Worm (Caenorhabditis elegans) whole organism, midembryonic: ENCODE data around the gene F46F5.14.

ENCODE experiments used
- T22C8.4 ChIP-seq: fragments of 200-800 bp; sonication (Bioruptor generic); IDR thresholded peaks from 2 replicates; pipeline ENCODE4 v1.3.6; 2022; ENCODE audit warnings: missing genetic modification characterization, missing compliant biosample characterization
- cog-1 ChIP-seq: sonication (generic microtip); optimal IDR thresholded peaks from 2 replicates; lab custom pipeline; 2016; ENCODE audit warnings: missing genetic modification characterization, missing compliant biosample characterization
- flt-1 ChIP-seq: fragments of 200-800 bp; sonication (Bioruptor generic); IDR thresholded peaks from 2 replicates; pipeline ENCODE4 v1.3.6; 2022; ENCODE audit warnings: missing genetic modification characterization, missing compliant biosample characterization
- klf-2 ChIP-seq: fragments of 200-800 bp; sonication (Bioruptor generic); conservative IDR thresholded peaks from 2 replicates; pipeline ENCODE4 v1.3.6; 2022; ENCODE audit warnings: missing genetic modification reagents, missing genetic modification characterization, missing compliant biosample characterization
- med-1 ChIP-seq: sonication (generic microtip); optimal IDR thresholded peaks from 2 replicates; lab custom pipeline; 2017; ENCODE audit warnings: missing genetic modification characterization, mild to moderate bottlenecking, missing compliant biosample characterization, antibody characterized with exemption, missing genetic modification reagents; ENCODE audit not compliant: insufficient read depth
- ref-1 ChIP-seq: fragments of 200-800 bp; sonication (Bioruptor generic); conservative IDR thresholded peaks from 2 replicates; pipeline ENCODE4 v1.3.6; 2022; ENCODE audit warnings: missing genetic modification reagents, missing genetic modification characterization, missing compliant biosample characterization
- tab-1 ChIP-seq: fragments of 200-800 bp; sonication (Bioruptor generic); IDR thresholded peaks from 2 replicates; pipeline ENCODE4 v1.3.6; 2022; ENCODE audit warnings: missing genetic modification characterization, missing compliant biosample characterization
- ztf-23 ChIP-seq: fragments of 200-800 bp; sonication (Bioruptor generic); IDR thresholded peaks from 2 replicates; pipeline ENCODE4 v1.3.6; 2022; ENCODE audit warnings: missing genetic modification reagents, missing genetic modification characterization, missing compliant biosample characterization
- ztf-29 ChIP-seq: fragments of 200-800 bp; sonication (Bioruptor generic); IDR thresholded peaks from 2 replicates; pipeline ENCODE4 v1.3.6; 2022; ENCODE audit warnings: missing genetic modification reagents, missing genetic modification characterization, missing compliant biosample characterization

The F46F5.14 gene

DNA sequence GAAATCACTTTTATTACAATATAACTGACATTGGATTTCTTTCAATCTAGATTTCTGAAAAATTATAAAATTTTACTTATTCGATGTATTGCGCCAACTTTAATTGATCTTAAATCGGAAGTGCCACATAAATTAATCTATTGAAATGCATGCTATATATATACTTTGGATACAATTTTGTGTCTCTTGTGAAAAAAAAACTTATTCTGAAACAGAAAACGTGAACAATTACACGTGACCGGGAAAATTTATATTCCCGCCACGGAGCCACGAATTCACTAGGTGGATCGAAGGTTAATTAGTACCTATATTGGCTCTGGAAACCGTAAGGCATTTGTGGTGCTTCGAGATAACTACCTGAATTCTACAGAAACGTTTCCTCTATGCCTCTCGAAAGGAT lies at the start of gene F46F5.14:
Gene F46F5.14, plus strand, starts transcription at position 301 of the 400 bp plus-strand sequence.
- TF ChIP-seq ref-1 (no peak), klf-2 (no peak), tab-1 (no peak), med-1 (no peak)

DNA sequence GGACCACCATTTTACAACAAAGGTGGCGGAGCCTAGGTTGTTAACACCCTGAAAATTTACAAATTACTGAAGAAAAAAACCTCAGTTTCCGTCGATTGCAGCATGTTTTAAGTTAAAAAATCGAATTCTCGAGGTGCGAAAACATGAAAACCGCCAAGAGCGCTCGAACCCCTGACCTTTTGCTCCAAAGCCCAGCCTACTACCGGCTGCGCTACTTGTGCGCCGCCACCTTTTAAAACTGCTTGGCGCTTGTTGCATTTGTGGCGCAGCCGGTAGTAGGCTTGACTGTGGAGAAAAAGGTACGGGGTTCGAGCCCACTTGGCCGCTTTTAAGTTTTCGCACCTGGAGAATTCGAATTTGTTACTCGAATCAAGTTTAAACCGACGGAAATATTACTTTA lies 49.6 kb upstream of the F46F5.14 start, which contains the start of gene snt-6:
Gene snt-6, minus strand, starts transcription at position 58 of the 400 bp plus-strand sequence.
- TF ChIP-seq T22C8.4 (GFP tag; lab: Robert Waterston, UW) (no peak), med-1 (no peak), cog-1 (no peak), ztf-29 (no peak), tab-1 (no peak), klf-2 (no peak), ref-1 (no peak), flt-1 (GFP tag; lab: Robert Waterston, UW) (no peak), ztf-23 (no peak)

DNA sequence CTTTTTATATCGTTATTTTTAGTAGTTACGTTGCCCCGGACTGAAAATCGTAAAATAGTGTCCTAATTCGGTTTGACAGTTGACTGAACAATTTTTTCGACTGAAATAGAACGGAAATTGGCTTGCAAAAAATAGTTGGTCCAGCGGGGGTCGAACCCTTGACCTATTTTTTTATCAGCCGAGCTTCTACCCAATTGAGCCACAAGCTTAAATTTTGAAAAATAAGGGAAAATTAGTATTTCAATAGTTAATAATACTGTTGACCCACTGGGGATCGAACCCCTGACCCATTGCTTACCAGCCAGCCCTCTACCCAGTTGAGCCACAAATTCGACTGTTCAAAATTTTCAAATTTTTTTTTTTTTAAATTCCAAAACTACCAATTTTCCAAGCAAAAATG lies 48.0 kb upstream of the F46F5.14 start:
- TF ChIP-seq cog-1 (no peak), klf-2 (no peak), ref-1 (no peak), flt-1 (GFP tag; lab: Robert Waterston, UW) (no peak), T22C8.4 (GFP tag; lab: Robert Waterston, UW) (no peak), ztf-23 (no peak), med-1 (no peak), tab-1 (no peak), ztf-29 (no peak)

DNA sequence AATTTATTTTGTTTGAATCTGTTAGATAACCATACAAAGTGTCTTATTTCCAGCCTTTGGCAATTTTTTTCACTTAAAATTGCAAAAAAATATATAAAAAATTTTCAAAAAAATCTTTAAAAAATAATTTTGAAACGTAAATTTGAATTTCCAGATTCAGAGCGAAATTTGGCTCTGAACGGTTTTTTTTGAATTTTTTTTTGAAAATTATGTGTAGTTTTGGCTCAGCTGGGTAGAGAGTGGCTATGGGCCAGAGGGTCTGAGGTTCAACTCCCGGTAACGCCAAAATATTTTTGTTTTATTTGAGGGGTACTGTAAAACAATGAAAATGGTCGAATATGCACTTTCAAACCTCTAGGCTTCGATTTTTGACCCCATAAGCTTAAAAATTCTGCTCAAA lies 46.3 kb upstream of the F46F5.14 start:
- TF ChIP-seq klf-2 (no peak), ref-1 (no peak), ztf-23 (no peak), cog-1 (no peak), flt-1 (GFP tag; lab: Robert Waterston, UW) (no peak), T22C8.4 (GFP tag; lab: Robert Waterston, UW) (no peak), tab-1 (no peak), med-1 (no peak), ztf-29 (no peak)

DNA sequence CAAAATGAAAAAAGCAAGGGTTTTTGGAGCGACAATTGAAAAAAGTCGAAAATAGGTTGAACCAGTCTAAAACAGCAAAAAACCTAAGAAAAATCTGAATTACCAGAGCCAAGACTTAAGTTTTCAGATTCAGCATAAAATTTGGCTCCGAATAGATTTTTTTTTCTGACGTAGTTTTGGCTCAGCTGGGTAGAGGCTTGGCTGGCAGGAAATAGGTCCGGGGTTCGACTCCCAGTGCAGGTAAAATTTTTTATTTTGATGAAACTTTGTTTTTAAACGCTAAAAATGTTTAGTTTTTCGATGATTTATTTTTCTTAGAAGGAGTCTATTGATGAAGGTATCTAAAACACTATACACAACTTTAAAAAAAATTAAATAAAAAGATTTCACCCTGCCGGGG lies 44.8 kb upstream of the F46F5.14 start:
- TF ChIP-seq tab-1 (no peak), T22C8.4 (GFP tag; lab: Robert Waterston, UW) (no peak), cog-1 (no peak), ztf-23 (no peak), med-1 (no peak), ztf-29 (no peak), klf-2 (no peak), flt-1 (GFP tag; lab: Robert Waterston, UW) (no peak), ref-1 (no peak)

DNA sequence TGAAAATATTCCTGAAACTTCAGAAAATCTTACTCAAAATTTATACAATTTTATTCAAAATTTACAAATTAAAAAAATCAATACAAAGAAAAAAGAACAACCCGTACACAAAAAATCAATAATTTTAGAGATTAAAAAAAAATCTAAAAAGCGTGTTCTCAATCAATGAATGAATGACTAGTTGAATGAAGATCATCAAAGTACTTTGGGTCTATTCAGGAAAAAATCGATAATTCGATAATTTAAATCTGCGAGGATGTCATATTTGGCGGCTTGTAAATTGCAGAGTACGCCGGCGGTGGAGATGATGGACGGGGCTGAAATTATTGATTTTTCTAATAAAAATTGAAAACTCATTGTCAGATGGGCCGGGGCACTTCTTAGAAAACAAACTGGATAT lies 43.6 kb upstream of the F46F5.14 start:
- TF ChIP-seq T22C8.4 (GFP tag; lab: Robert Waterston, UW) (peak; percentile 65), flt-1 (GFP tag; lab: Robert Waterston, UW) (no peak)

DNA sequence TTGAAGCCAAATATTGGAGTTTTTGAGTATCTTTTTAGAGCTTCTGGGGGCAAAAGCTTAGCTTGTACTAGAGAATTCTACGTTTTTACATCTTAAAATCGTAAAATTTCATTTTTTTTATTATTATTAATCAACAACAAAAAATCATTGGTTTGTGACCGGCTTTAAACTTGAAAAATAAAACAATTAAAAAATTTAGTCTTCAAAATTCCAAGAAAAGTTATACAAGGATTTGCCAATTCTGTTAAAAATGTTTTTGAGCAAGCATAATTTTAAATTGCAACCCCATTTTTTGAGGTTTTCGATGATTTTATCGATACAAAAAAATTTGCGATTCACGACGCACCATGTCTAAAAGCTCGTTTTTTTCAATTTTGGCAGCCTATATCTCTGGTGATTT lies 42.6 kb upstream of the F46F5.14 start:
- no peak for TF ChIP-seq med-1
- TF ChIP-seq flt-1 (GFP tag; lab: Robert Waterston, UW): no peak
- no peak for TF ChIP-seq T22C8.4 (GFP tag; lab: Robert Waterston, UW)
- TF ChIP-seq tab-1: no peak
- TF ChIP-seq cog-1: no peak
- no peak for TF ChIP-seq klf-2
- TF ChIP-seq ref-1: no peak
- no peak for TF ChIP-seq ztf-23
- TF ChIP-seq ztf-29: no peak

DNA sequence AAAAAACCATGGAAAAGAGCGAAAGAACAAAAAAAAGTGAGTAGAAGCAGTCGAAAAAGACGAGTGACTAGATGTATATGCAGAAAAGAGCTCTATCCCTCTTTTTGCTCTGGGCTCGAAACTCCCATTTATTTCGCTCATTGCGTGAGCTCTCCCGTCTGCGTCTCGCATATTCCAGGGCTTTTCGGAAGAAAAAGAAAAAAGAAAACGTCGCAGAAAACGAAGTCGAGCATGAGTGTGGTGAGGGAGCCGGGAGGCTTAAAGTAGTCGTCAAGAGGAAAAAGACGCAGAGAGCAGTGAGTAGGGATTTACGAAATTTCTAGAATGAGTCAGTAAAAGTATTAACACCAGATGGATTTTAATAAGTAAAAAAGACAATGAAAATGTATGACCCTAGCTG lies 40.0 kb upstream of the F46F5.14 start:
- no peak for TF ChIP-seq tab-1
- no peak for TF ChIP-seq ref-1
- TF ChIP-seq cog-1: no peak
- TF ChIP-seq ztf-23: no peak
- no peak for TF ChIP-seq ztf-29
- no peak for TF ChIP-seq med-1
- no peak for TF ChIP-seq flt-1 (GFP tag; lab: Robert Waterston, UW)
- no peak for TF ChIP-seq klf-2
- TF ChIP-seq T22C8.4 (GFP tag; lab: Robert Waterston, UW): no peak

DNA sequence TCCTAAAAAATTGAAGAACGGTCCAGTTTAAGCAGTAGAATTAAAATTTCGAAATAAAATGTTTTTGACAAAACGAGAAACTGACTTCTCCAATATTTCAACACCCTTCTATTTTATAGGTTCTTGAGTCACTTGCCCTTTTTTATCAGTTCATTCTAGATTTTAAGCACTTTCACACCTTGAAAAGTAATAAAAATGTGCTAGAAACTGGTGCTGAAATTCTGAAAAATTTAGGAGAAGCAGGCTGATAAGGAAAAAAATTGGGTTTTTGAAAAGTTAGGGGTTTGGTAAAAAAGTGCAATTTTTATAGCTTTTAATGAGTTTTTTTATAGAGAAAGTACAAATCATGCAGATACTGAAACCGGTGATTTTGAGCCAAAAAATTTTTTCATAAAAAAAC lies 39.5 kb upstream of the F46F5.14 start:
- no peak for TF ChIP-seq tab-1
- TF ChIP-seq cog-1: no peak
- no peak for TF ChIP-seq klf-2
- TF ChIP-seq ref-1: no peak
- TF ChIP-seq ztf-29: no peak
- no peak for TF ChIP-seq ztf-23
- no peak for TF ChIP-seq flt-1 (GFP tag; lab: Robert Waterston, UW)
- TF ChIP-seq med-1: no peak
- no peak for TF ChIP-seq T22C8.4 (GFP tag; lab: Robert Waterston, UW)

DNA sequence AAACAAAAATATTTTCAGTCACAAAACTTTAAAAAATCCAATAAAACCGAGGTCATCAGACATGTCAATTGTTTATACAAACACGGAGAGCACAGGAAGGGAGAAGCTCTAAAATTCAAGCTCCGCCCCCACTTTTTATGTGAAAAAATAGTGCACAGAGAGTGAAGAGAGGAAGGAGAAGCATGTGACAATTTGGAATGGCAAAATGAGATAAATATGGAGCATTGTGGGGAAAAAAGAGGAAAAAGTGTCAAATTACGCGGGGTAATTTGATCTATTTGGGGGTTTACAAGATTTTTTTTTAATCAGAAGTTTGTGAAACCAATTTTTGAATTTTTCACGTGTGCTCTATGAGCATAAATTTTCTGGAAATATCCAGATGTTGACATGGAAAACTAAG lies 36.9 kb upstream of the F46F5.14 start:
- TF ChIP-seq cog-1: no peak
- no peak for TF ChIP-seq med-1
- TF ChIP-seq klf-2: no peak
- TF ChIP-seq ztf-23: no peak
- TF ChIP-seq T22C8.4 (GFP tag; lab: Robert Waterston, UW): no peak
- no peak for TF ChIP-seq tab-1
- no peak for TF ChIP-seq flt-1 (GFP tag; lab: Robert Waterston, UW)
- no peak for TF ChIP-seq ztf-29
- TF ChIP-seq ref-1: no peak

DNA sequence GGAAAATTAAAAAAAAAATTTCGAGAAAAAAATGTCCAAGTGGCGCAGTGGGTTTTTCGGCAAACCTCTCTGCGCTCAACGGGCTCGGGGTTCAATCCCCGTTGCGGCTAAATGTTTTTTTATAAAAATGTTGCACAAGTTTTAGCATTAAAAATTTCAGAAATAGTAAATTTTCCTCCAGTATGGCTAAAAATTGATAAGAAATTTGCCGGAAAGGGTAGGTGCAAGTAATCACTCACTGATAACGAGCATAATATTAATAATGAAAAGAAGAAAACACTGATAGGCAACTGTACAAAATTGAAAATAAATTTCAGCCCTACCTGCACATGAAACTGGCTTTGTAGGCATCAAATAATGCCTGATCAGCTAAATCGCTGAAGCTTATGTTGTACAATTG lies 35.4 kb upstream of the F46F5.14 start:
- TF ChIP-seq T22C8.4 (GFP tag; lab: Robert Waterston, UW) (no peak), ztf-23 (no peak), ref-1 (no peak), flt-1 (GFP tag; lab: Robert Waterston, UW) (no peak), tab-1 (no peak), ztf-29 (no peak), klf-2 (no peak), med-1 (no peak), cog-1 (no peak)

DNA sequence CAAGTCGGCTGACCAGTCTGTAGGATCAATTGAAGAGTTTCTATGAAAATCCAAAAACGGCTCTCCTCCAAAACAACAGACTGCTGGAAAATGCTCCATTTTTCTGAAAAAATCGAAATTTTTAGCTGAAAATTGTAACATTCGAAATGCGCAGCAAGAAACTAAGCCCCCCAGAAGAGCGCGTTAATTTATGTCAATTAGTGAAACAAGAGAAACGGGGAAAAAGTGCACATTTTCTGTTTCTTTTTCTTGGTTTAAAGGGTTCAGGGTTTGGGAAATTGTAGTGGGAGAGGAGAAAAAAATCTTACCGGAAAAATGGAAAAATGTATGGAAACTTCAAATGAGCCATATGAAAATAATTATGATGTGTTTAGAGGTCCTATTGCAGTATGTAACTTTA lies 34.6 kb upstream of the F46F5.14 start, which contains the start of gene C08G5.7:
Gene C08G5.7, minus strand, starts transcription at position 101 of the 400 bp plus-strand sequence.
- no peak for TF ChIP-seq klf-2
- no peak for TF ChIP-seq tab-1

DNA sequence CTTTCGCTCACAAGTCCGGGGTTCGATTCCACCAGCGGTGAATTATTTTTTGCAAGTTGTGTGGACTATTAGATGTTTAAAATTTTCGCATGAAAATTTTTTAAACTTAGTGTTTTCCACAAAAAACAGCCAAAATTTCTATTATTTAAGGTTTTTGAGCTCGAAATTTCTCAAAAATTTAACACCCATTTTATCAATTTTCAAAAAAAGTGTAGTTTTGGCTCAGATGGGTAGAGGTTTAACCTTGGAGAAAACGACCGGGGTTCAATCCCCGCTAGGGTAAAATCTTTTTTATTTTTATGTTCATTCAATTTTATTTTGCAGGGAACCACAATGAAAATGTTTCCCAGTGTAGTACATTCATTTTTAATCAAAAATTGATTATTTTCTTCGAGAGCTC lies 30.6 kb upstream of the F46F5.14 start:
- TF ChIP-seq ztf-29 (no peak), med-1 (no peak), T22C8.4 (GFP tag; lab: Robert Waterston, UW) (no peak), ztf-23 (no peak), klf-2 (no peak), flt-1 (GFP tag; lab: Robert Waterston, UW) (no peak), tab-1 (no peak)
